Worm (Caenorhabditis elegans) whole organism, L3 larva: ENCODE data around the gene tmem-138.

ENCODE experiments used
- ama-1 ChIP-seq: fragments of 150-350 bp; optimal IDR thresholded peaks from 2 replicates; lab custom pipeline; 2018
- ceh-9 ChIP-seq: sonication (generic microtip); optimal IDR thresholded peaks from 2 replicates; lab custom pipeline; 2018; ENCODE audit warnings: missing biosample characterization, missing genetic modification characterization
- elt-1 ChIP-seq: fragments of 150-350 bp; optimal IDR thresholded peaks from 2 replicates; lab custom pipeline; 2014; ENCODE audit warnings: missing biosample characterization, missing genetic modification characterization
- fos-1 ChIP-seq: fragments of 150-350 bp; optimal IDR thresholded peaks from 2 replicates; lab custom pipeline; 2014; ENCODE audit warnings: missing biosample characterization, missing genetic modification characterization
- lin-39 ChIP-seq: fragments of 150-350 bp; optimal IDR thresholded peaks from 2 replicates; lab custom pipeline; 2018; ENCODE audit warnings: missing biosample characterization, missing genetic modification reagents, missing genetic modification characterization
- mdl-1 ChIP-seq: fragments of 150-350 bp; optimal IDR thresholded peaks from 2 replicates; lab custom pipeline; 2014; ENCODE audit warnings: missing biosample characterization, missing genetic modification characterization
- nfya-1 ChIP-seq: sonication (generic microtip); optimal IDR thresholded peaks from 2 replicates; lab custom pipeline; 2017; ENCODE audit warnings: missing genetic modification characterization, mild to moderate bottlenecking, missing compliant biosample characterization, antibody characterized with exemption, moderate library complexity; ENCODE audit not compliant: insufficient read depth
- nhr-12 ChIP-seq: fragments of 150-350 bp; optimal IDR thresholded peaks from 2 replicates; lab custom pipeline; 2014; ENCODE audit warnings: missing biosample characterization, missing genetic modification characterization
- nhr-77 ChIP-seq: fragments of 150-350 bp; optimal IDR thresholded peaks from 2 replicates; lab custom pipeline; 2014; ENCODE audit warnings: missing biosample characterization, missing genetic modification characterization
- skn-1 ChIP-seq: fragments of 150-350 bp; optimal IDR thresholded peaks from 2 replicates; lab custom pipeline; 2014; ENCODE audit warnings: missing biosample characterization, missing genetic modification characterization
- zag-1 ChIP-seq: fragments of 150-350 bp; optimal IDR thresholded peaks from 2 replicates; lab custom pipeline; 2014; ENCODE audit warnings: missing biosample characterization, missing genetic modification characterization
- ztf-4 ChIP-seq: fragments of 150-350 bp; optimal IDR thresholded peaks from 2 replicates; lab custom pipeline; 2014; ENCODE audit warnings: missing biosample characterization, missing genetic modification characterization

DNA sequence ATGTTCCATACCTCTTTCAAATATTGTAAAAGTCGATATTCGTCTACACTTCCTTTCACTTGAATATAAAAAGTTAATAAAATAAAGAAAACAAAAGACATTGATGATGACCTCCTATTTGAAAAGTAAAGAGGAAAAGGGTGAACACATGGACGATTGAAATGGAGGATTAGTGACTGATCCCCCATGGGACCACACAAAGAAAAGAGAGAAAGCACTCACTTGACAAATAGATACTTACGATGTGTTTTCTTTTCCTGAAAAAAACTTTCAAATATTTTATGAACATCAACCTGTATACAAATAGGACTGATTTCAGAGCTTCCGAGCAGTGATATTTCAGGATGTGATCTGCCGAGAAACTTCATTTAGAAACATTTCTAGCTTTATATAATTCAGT lies 20.0 kb downstream of the tmem-138 start, which contains the start of gene acr-14:
- TF ChIP-seq elt-1 (tag; lab: Kevin White, UChicago) (no peak), lin-39 (tag; lab: Kevin White, UChicago) (no peak), ama-1 (no peak), fos-1 (tag; lab: Kevin White, UChicago) (no peak), zag-1 (no peak), ceh-9 (tag; lab: Kevin White, UChicago) (no peak), nhr-77 (tag; lab: Kevin White, UChicago) (no peak), nfya-1 (no peak), mdl-1 (tag; lab: Kevin White, UChicago) (no peak), ztf-4 (tag; lab: Kevin White, UChicago) (no peak), nhr-12 (tag; lab: Kevin White, UChicago) (no peak), skn-1 (tag; lab: Kevin White, UChicago) (no peak)
